Worm (Caenorhabditis elegans) whole organism, L3 larva: ENCODE results near the gene fkh-3.

Source experiments
- ama-1 ChIP-seq: fragments of 150-350 bp; optimal IDR thresholded peaks from 2 replicates; lab custom pipeline; 2018
- ceh-82 ChIP-seq: fragments of 150-350 bp; optimal IDR thresholded peaks from 2 replicates; lab custom pipeline; 2014; ENCODE audit warnings: missing biosample characterization, missing genetic modification characterization
- ceh-9 ChIP-seq: sonication (generic microtip); optimal IDR thresholded peaks from 2 replicates; lab custom pipeline; 2018; ENCODE audit warnings: missing biosample characterization, missing genetic modification characterization
- elt-2 ChIP-seq: sonication (generic microtip); optimal IDR thresholded peaks from 2 replicates; lab custom pipeline; 2016; ENCODE audit warnings: missing genetic modification reagents, mild to moderate bottlenecking, missing genetic modification characterization, missing compliant biosample characterization
- fkh-10 ChIP-seq: sonication (generic microtip); optimal IDR thresholded peaks from 2 replicates; lab custom pipeline; 2017; ENCODE audit warnings: missing biosample characterization, missing genetic modification reagents, missing genetic modification characterization
- fos-1 ChIP-seq: fragments of 150-350 bp; optimal IDR thresholded peaks from 2 replicates; lab custom pipeline; 2014; ENCODE audit warnings: missing biosample characterization, missing genetic modification characterization
- nhr-12 ChIP-seq: fragments of 150-350 bp; optimal IDR thresholded peaks from 2 replicates; lab custom pipeline; 2014; ENCODE audit warnings: missing biosample characterization, missing genetic modification characterization
- nhr-237 ChIP-seq: fragments of 150-350 bp; optimal IDR thresholded peaks from 2 replicates; lab custom pipeline; 2014; ENCODE audit warnings: missing biosample characterization, missing genetic modification characterization
- nhr-76 ChIP-seq: fragments of 150-350 bp; sonication (generic microtip); optimal IDR thresholded peaks from 5 replicates; lab custom pipeline; 2014; ENCODE audit warnings: missing biosample characterization, missing genetic modification characterization
- skn-1 ChIP-seq: fragments of 150-350 bp; optimal IDR thresholded peaks from 2 replicates; lab custom pipeline; 2014; ENCODE audit warnings: missing biosample characterization, missing genetic modification characterization
- unc-39 ChIP-seq: sonication (generic microtip); optimal IDR thresholded peaks from 4 replicates; lab custom pipeline; 2017; ENCODE audit warnings: missing biosample characterization, missing genetic modification characterization
- zag-1 ChIP-seq: fragments of 150-350 bp; optimal IDR thresholded peaks from 2 replicates; lab custom pipeline; 2014; ENCODE audit warnings: missing biosample characterization, missing genetic modification characterization
- ztf-4 ChIP-seq: fragments of 150-350 bp; optimal IDR thresholded peaks from 2 replicates; lab custom pipeline; 2014; ENCODE audit warnings: missing biosample characterization, missing genetic modification characterization

ce11 chrX:13376851-13377250, 46.4 kb downstream of the fkh-3 start, which contains the start of the genes C49F8.14 and gem-1:
- TF ChIP-seq nhr-76 (tag; lab: Kevin White, UChicago) (no peak), nhr-237 (tag; lab: Kevin White, UChicago) (no peak), skn-1 (tag; lab: Kevin White, UChicago) (no peak), ztf-4 (tag; lab: Kevin White, UChicago) (no peak), unc-39 (tag; lab: Kevin White, UChicago) (no peak), ceh-82 (tag; lab: Kevin White, UChicago) (no peak), fos-1 (tag; lab: Kevin White, UChicago) (no peak), ceh-9 (tag; lab: Kevin White, UChicago) (no peak), fkh-10 (GFP tag; lab: Kevin White, UChicago) (no peak), zag-1 (tag; lab: Kevin White, UChicago) (no peak), ama-1 (lab: Kevin White, UChicago) (no peak), nhr-12 (tag; lab: Kevin White, UChicago) (no peak), elt-2 (tag; lab: Kevin White, UChicago) (no peak)
